Worm (Caenorhabditis elegans) whole organism, L2 larva: ENCODE measurements around the gene scl-3.

Source experiments
- F13H6.1 ChIP-seq: sonication (generic microtip); optimal IDR thresholded peaks from 2 replicates; lab custom pipeline; 2016; ENCODE audit warnings: missing genetic modification characterization, missing compliant biosample characterization
- R02D3.7 ChIP-seq: fragments of 150-350 bp; optimal IDR thresholded peaks from 2 replicates; lab custom pipeline; 2014; ENCODE audit warnings: missing biosample characterization, missing genetic modification characterization
- Y55F3AM.14 ChIP-seq: fragments of 200-800 bp; sonication (Bioruptor generic); optimal IDR thresholded peaks from 2 replicates; lab custom pipeline; 2018; ENCODE audit warnings: mild to moderate bottlenecking, missing genetic modification characterization, missing compliant biosample characterization
- alr-1 ChIP-seq: fragments of 150-350 bp; optimal IDR thresholded peaks from 2 replicates; lab custom pipeline; 2014; ENCODE audit warnings: missing biosample characterization, missing genetic modification characterization
- aly-2 ChIP-seq: fragments of 150-350 bp; optimal IDR thresholded peaks from 2 replicates; lab custom pipeline; 2014; ENCODE audit warnings: missing biosample characterization, missing genetic modification characterization
- ama-1 ChIP-seq: fragments of 150-350 bp; optimal IDR thresholded peaks from 2 replicates; lab custom pipeline; 2018; ENCODE audit warnings: inconsistent platforms
- ceh-16 ChIP-seq: fragments of 150-350 bp; optimal IDR thresholded peaks from 2 replicates; lab custom pipeline; 2014; ENCODE audit warnings: missing biosample characterization, missing genetic modification characterization
- ceh-82 ChIP-seq: fragments of 150-350 bp; optimal IDR thresholded peaks from 2 replicates; lab custom pipeline; 2014; ENCODE audit warnings: missing biosample characterization, missing genetic modification characterization
- crh-2 ChIP-seq: sonication (generic microtip); optimal IDR thresholded peaks from 2 replicates; lab custom pipeline; 2017; ENCODE audit warnings: missing biosample characterization, missing genetic modification characterization
- elt-1 ChIP-seq: fragments of 150-350 bp; optimal IDR thresholded peaks from 2 replicates; lab custom pipeline; 2014; ENCODE audit warnings: missing biosample characterization, missing genetic modification characterization
- elt-3 ChIP-seq: sonication (generic microtip); optimal IDR thresholded peaks from 2 replicates; lab custom pipeline; 2017; ENCODE audit warnings: missing biosample characterization, missing genetic modification characterization
- gmeb-1 ChIP-seq: fragments of 150-350 bp; optimal IDR thresholded peaks from 2 replicates; lab custom pipeline; 2014; ENCODE audit warnings: missing biosample characterization, missing genetic modification characterization
- lin-11 ChIP-seq: fragments of 150-350 bp; sonication (generic microtip); optimal IDR thresholded peaks from 2 replicates; lab custom pipeline; 2014; ENCODE audit warnings: missing biosample characterization, missing genetic modification characterization, inconsistent platforms, mixed read lengths
- lin-39 ChIP-seq: fragments of 150-350 bp; optimal IDR thresholded peaks from 2 replicates; lab custom pipeline; 2014; ENCODE audit warnings: missing biosample characterization, missing genetic modification reagents, missing genetic modification characterization
- lsy-2 ChIP-seq, 2 experiments: fragments of 150-350 bp in 1 of 2; sonication (generic microtip) in 1 of 2; optimal IDR thresholded peaks; 2 replicates each; lab custom pipeline; 2014 to 2017; ENCODE audit warnings: missing biosample characterization in 2 of 2, missing genetic modification characterization in 2 of 2
- mab-5 ChIP-seq: fragments of 150-350 bp; optimal IDR thresholded peaks from 2 replicates; lab custom pipeline; 2014; ENCODE audit warnings: missing biosample characterization, missing genetic modification characterization
- mbf-1 ChIP-seq: sonication (generic microtip); optimal IDR thresholded peaks from 2 replicates; lab custom pipeline; 2017; ENCODE audit warnings: missing biosample characterization, missing genetic modification characterization
- mdl-1 ChIP-seq, 2 experiments: fragments of 150-350 bp in 1 of 2; sonication (generic microtip) in 1 of 2; optimal IDR thresholded peaks; 2 replicates each; lab custom pipeline; 2017; ENCODE audit warnings: missing biosample characterization in 2 of 2, missing genetic modification characterization in 2 of 2
- nhr-11 ChIP-seq: fragments of 150-350 bp; optimal IDR thresholded peaks from 2 replicates; lab custom pipeline; 2014; ENCODE audit warnings: missing biosample characterization, missing genetic modification characterization
- nhr-12 ChIP-seq: fragments of 150-350 bp; optimal IDR thresholded peaks from 2 replicates; lab custom pipeline; 2014; ENCODE audit warnings: missing biosample characterization, missing genetic modification characterization
- nhr-129 ChIP-seq: fragments of 150-350 bp; optimal IDR thresholded peaks from 2 replicates; lab custom pipeline; 2014; ENCODE audit warnings: missing biosample characterization, missing genetic modification characterization
- nhr-25 ChIP-seq: fragments of 150-350 bp; sonication (generic microtip); optimal IDR thresholded peaks from 3 replicates; lab custom pipeline; 2014; ENCODE audit warnings: missing biosample characterization, missing genetic modification characterization
- nhr-6 ChIP-seq: fragments of 150-350 bp; optimal IDR thresholded peaks from 2 replicates; lab custom pipeline; 2014; ENCODE audit warnings: missing biosample characterization, missing genetic modification characterization
- sem-4 ChIP-seq: fragments of 150-350 bp; optimal IDR thresholded peaks from 2 replicates; lab custom pipeline; 2014; ENCODE audit warnings: missing biosample characterization, missing genetic modification reagents, missing genetic modification characterization
- skn-1 ChIP-seq: sonication (generic microtip); optimal IDR thresholded peaks from 2 replicates; lab custom pipeline; 2017; ENCODE audit warnings: missing biosample characterization, missing genetic modification characterization
- sma-3 ChIP-seq: sonication (generic microtip); optimal IDR thresholded peaks from 2 replicates; lab custom pipeline; 2016; ENCODE audit warnings: missing genetic modification reagents, missing genetic modification characterization, missing compliant biosample characterization
- snpc-4 ChIP-seq: fragments of 150-350 bp; optimal IDR thresholded peaks from 2 replicates; lab custom pipeline; 2014; ENCODE audit warnings: missing biosample characterization, missing genetic modification characterization
- unc-39 ChIP-seq: fragments of 150-350 bp; optimal IDR thresholded peaks from 2 replicates; lab custom pipeline; 2014; ENCODE audit warnings: missing biosample characterization, missing genetic modification characterization
- unc-62 ChIP-seq: fragments of 150-350 bp; optimal IDR thresholded peaks from 2 replicates; lab custom pipeline; 2014; ENCODE audit warnings: missing biosample characterization, missing genetic modification reagents, missing genetic modification characterization
- zag-1 ChIP-seq: fragments of 150-350 bp; optimal IDR thresholded peaks from 2 replicates; lab custom pipeline; 2014; ENCODE audit warnings: missing biosample characterization, missing genetic modification characterization
- ztf-1 ChIP-seq: fragments of 200-800 bp; sonication (Bioruptor generic); conservative IDR thresholded peaks from 2 replicates; pipeline ENCODE4 v1.3.6; 2022; ENCODE audit warnings: missing genetic modification characterization, missing compliant biosample characterization
- ztf-11 ChIP-seq: sonication (generic microtip); optimal IDR thresholded peaks from 2 replicates; lab custom pipeline; 2017; ENCODE audit warnings: missing biosample characterization, missing genetic modification characterization
- ztf-4 ChIP-seq: fragments of 150-350 bp; optimal IDR thresholded peaks from 2 replicates; lab custom pipeline; 2014; ENCODE audit warnings: missing biosample characterization, missing genetic modification characterization

Gene scl-3

ce11 chrIV:13082836-13083763 lies 23.7 kb downstream of the scl-3 start:
- TF ChIP-seq nhr-25 (tag; lab: Kevin White, UChicago) (peak; percentile 92), elt-3 (tag; lab: Kevin White, UChicago) (no peak), lin-11 (tag; lab: Kevin White, UChicago) (no peak), Y55F3AM.14 (GFP tag; lab: Kevin White, UChicago) (no peak), F13H6.1 (tag; lab: Kevin White, UChicago) (peak; percentile 17), aly-2 (tag; lab: Kevin White, UChicago) (no peak), sma-3 (peak; percentile 66), nhr-6 (tag; lab: Kevin White, UChicago) (peak; percentile 12), ama-1 (lab: Kevin White, UChicago) (peak; percentile 22), ztf-4 (tag; lab: Kevin White, UChicago) (peak; percentile 77)

DNA sequence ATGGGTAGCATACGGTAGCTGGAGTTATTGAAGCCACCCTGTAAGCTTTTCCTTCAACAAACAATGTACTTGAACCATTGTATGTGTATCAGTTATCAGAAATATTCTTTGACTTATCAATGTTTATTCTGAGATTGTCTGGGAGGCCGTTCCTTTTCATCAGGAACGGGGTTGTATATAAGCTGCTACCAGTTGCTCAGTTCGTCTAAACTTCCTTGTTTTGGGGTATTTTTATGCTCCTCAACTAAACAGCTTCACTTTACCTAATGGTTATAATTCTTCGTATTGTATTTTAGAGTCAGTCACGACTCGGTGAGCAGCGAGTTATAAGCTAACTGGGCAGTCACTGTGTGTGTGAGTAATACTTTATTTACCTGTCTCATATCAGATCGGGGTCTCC lies 26.3 kb downstream of the scl-3 start:
- TF ChIP-seq R02D3.7 (tag; lab: Kevin White, UChicago): no peak
- no peak for TF ChIP-seq nhr-11
- no peak for TF ChIP-seq unc-62 (GFP tag; lab: Kevin White, UChicago)
- TF ChIP-seq crh-2 (tag; lab: Kevin White, UChicago): no peak
- TF ChIP-seq snpc-4 (tag; lab: Kevin White, UChicago): no peak
- no peak for TF ChIP-seq mbf-1 (tag; lab: Kevin White, UChicago)
- TF ChIP-seq lsy-2 (tag; optimal IDR thresholded peaks at IDR 0.05; lab: Kevin White, UChicago): no peak
- no peak for TF ChIP-seq ztf-4 (tag; lab: Kevin White, UChicago)
- TF ChIP-seq elt-1 (tag; lab: Kevin White, UChicago): no peak
- no peak for TF ChIP-seq ceh-82 (tag; lab: Kevin White, UChicago)
- TF ChIP-seq zag-1 (tag; lab: Kevin White, UChicago): no peak
- TF ChIP-seq F13H6.1 (tag; lab: Kevin White, UChicago): no peak
- TF ChIP-seq unc-39: no peak
- no peak for TF ChIP-seq ama-1 (lab: Kevin White, UChicago)
- no peak for TF ChIP-seq alr-1 (tag; lab: Kevin White, UChicago)
- TF ChIP-seq sem-4 (tag; lab: Kevin White, UChicago): no peak
- no peak for TF ChIP-seq ceh-16 (tag; lab: Kevin White, UChicago)

DNA sequence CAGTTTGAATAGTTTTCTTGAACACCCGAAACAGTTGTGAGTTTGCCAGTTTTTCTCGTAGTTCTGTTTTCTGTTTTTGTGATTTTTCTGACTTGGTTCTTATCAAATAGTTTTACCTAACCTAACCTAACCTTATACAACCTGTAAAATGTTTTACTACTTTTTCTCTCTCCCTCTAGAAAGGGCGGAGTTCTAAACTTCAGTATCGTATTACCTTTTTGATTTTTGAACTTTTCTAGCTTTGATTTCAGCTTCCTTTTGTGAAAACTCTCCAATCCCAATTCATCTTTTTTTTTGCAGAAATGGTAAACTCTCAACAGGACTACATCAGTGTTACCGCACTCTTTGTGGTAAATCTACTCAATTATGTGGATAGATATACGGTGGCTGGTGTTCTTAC lies 27.3 kb downstream of the scl-3 start, which contains the start of gene spin-2:
TSS of gene spin-2 (plus strand) at position 301 of the 400 bp plus-strand sequence.
- TF ChIP-seq gmeb-1 (tag; lab: Kevin White, UChicago) (no peak), skn-1 (tag; lab: Kevin White, UChicago) (no peak), elt-1 (tag; lab: Kevin White, UChicago) (no peak), mbf-1 (tag; lab: Kevin White, UChicago) (no peak), F13H6.1 (tag; lab: Kevin White, UChicago) (no peak), nhr-129 (no peak), lsy-2 (tag; optimal IDR thresholded peaks at IDR 0.05; lab: Kevin White, UChicago) (no peak), aly-2 (tag; lab: Kevin White, UChicago) (no peak), nhr-6 (tag; lab: Kevin White, UChicago) (no peak), snpc-4 (tag; lab: Kevin White, UChicago) (no peak), alr-1 (tag; lab: Kevin White, UChicago) (no peak), nhr-12 (tag; lab: Kevin White, UChicago) (no peak), ama-1 (lab: Kevin White, UChicago) (no peak), mdl-1 (tag; optimal IDR thresholded peaks at IDR 0.05; lab: Kevin White, UChicago) (no peak), nhr-25 (tag; lab: Kevin White, UChicago) (no peak), ztf-11 (tag; lab: Kevin White, UChicago) (no peak), lin-11 (tag; lab: Kevin White, UChicago) (no peak), lin-39 (tag; lab: Kevin White, UChicago) (no peak)

ce11 chrIV:13089671-13090242 lies 30.4 kb downstream of the scl-3 start:
- TF ChIP-seq elt-3 (tag; lab: Kevin White, UChicago) (no peak), ama-1 (lab: Kevin White, UChicago) (no peak), snpc-4 (tag; lab: Kevin White, UChicago) (no peak), mab-5 (no peak), ztf-1 (no peak)
